Fruit fly (Drosophila melanogaster): ENCODE results near the gene CG42688.

Gene CG42688

DNA sequence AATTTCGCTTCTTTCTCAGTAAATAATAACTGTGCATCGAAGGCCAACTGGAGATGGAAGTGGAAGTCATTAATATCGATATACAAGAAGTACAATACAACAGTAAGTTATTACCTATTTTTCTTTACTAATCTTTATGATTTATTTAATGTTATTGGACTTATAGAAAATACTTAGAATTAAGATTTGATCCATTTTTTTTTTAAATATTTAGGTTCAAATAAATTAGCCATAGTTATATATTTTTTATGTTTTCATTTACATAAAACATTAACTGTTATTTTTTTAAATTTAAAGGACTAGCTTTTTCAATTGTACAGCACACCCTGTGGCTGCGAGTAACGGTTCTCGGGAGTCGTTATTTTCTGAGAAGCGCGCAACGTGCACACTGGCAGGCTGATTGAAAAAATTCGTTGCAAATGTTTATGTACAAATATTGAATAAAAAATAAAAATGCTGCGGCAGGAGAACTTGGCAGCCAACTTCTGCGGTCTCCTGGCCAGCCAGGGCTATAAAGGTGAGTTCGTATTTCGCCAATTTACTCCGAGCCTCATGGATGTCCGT, 3.1 kb upstream of the CG42688 start, which contains the start of the genes gammaTub37C and pigeon:
Gene gammaTub37C (minus strand): TSS at position 51 of the 564 bp plus-strand sequence.
Gene pigeon (plus strand): TSS at position 368 of the 564 bp plus-strand sequence.
- TF ChIP-seq CG1621 (tag; optimal IDR thresholded peaks at IDR 0.05) (no peak), Eip93F (GFP tag; optimal IDR thresholded peaks at IDR 0.05) (no peak), topi (GFP tag; optimal IDR thresholded peaks at IDR 0.05) (no peak), net (GFP tag; optimal IDR thresholded peaks at IDR 0.05) (no peak), pdm3 (GFP tag; optimal IDR thresholded peaks at IDR 0.05) (no peak), CG32006 (GFP tag; optimal IDR thresholded peaks at IDR 0.05) (no peak), Eip78C (GFP tag) (peak; percentile 52), CG11762 (GFP tag; optimal IDR thresholded peaks at IDR 0.05; ENCODE audit: insufficient read depth) (no peak), esn (GFP tag; optimal IDR thresholded peaks at IDR 0.05) (peak; percentile 6), Sox14 (GFP tag; optimal IDR thresholded peaks at IDR 0.05) (no peak)

DNA sequence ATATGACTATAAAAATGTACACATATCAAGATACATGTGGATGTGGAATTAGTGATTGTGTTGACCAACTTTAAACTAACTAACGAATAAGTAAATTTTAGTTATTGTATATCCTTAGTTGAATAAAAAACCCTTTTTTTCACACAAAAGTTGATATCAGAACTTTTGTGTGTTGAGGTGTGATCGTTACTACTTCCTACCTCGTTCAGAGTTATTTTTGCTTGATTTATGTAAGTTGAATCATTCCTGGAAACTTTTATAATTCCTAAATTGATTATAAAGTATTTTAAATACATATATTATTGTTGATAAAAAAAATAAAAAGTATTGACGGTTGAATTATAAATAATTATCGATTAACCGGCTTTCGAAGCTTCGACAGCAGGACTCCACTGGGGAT, 1.1 kb upstream of the CG42688 start, which contains the start of gene CG46059:
Gene CG46059 (minus strand): TSS at position 101 of the 400 bp plus-strand sequence.
- TF ChIP-seq esn (GFP tag; optimal IDR thresholded peaks at IDR 0.05) = no peak
- no peak for TF ChIP-seq CG16779 (tag; optimal IDR thresholded peaks at IDR 0.05)
- TF ChIP-seq acj6 (GFP tag; optimal IDR thresholded peaks at IDR 0.05) = no peak
- TF ChIP-seq net (GFP tag; optimal IDR thresholded peaks at IDR 0.05) = no peak
- no peak for TF ChIP-seq Sox14 (GFP tag; optimal IDR thresholded peaks at IDR 0.05)
- no peak for TF ChIP-seq Blimp-1 (GFP tag; optimal IDR thresholded peaks at IDR 0.05)
- TF ChIP-seq CG6808 (GFP tag; optimal IDR thresholded peaks at IDR 0.05) = no peak
- TF ChIP-seq CG8319 (GFP tag; optimal IDR thresholded peaks at IDR 0.05) = no peak
- no peak for TF ChIP-seq achi (GFP tag; optimal IDR thresholded peaks at IDR 0.05)
- TF ChIP-seq Eip78C (GFP tag) = no peak
- TF ChIP-seq CG31627 (GFP tag; optimal IDR thresholded peaks at IDR 0.05) = no peak
- no peak for TF ChIP-seq spab (GFP tag; optimal IDR thresholded peaks at IDR 0.05)
- no peak for TF ChIP-seq CG10669 (GFP tag; optimal IDR thresholded peaks at IDR 0.05)
- no peak for TF ChIP-seq Hr4 (GFP tag; optimal IDR thresholded peaks at IDR 0.05)
- TF ChIP-seq CG11762 (GFP tag; optimal IDR thresholded peaks at IDR 0.05; ENCODE audit: insufficient read depth) = no peak
- TF ChIP-seq Sox15 (GFP tag; optimal IDR thresholded peaks at IDR 0.05) = no peak
- TF ChIP-seq dsx (GFP tag; optimal IDR thresholded peaks at IDR 0.05; ENCODE audit: poor library complexity, severe bottlenecking) = no peak
- TF ChIP-seq Hr39 (GFP tag; optimal IDR thresholded peaks at IDR 0.05) = no peak

DNA sequence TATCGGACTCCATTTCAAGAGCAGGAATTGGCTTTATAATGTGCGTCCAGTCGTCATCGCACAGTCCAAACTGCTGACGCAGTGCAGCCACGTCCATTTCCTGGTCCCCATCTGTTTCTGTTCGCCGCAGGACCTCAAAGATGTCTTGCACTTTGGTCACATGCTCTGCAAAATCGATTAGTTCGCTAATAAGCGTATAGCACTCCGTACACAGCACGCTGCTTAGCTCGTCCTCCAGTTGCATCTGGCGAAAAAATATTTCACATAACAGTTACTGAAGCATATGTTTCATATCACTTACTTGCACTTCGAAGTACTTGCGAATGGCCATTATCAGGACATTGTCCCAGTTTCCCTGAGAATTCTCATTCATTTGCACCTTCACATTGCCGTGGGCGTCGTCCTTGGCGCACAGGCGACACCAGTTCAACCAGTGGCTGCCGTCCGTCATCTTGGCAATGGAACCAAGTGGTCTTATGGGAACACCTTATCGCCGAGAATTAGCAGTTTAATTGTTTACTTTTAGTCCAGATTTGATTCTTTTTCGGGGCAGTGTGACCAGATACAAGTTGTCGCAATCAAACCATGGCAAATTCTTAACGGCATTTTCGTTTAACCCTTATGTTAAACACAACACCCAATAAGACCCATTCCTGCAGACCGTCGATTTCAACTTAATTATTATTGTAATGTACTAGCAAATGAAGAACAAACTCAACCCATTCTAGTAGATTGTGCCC, 1.3 kb downstream of the CG42688 start, which contains the start of gene CG17568:
Gene CG17568 (minus strand): TSS at position 550 of the 740 bp plus-strand sequence.
- TF ChIP-seq Blimp-1 (GFP tag; optimal IDR thresholded peaks at IDR 0.05) (no peak), CG6854 (GFP tag; optimal IDR thresholded peaks at IDR 0.05) (no peak), Eip93F (GFP tag; optimal IDR thresholded peaks at IDR 0.05) (no peak), eg (GFP tag; IDR thresholded peaks at IDR 0.05) (no peak), fd59A (GFP tag; optimal IDR thresholded peaks at IDR 0.05) (no peak), CG31627 (GFP tag; optimal IDR thresholded peaks at IDR 0.05) (no peak), CG4318 (GFP tag; optimal IDR thresholded peaks at IDR 0.05) (no peak), Smox (GFP tag; optimal IDR thresholded peaks at IDR 0.05) (no peak), fkh (GFP tag; optimal IDR thresholded peaks at IDR 0.05) (peak; percentile 69), Sox14 (GFP tag; optimal IDR thresholded peaks at IDR 0.05) (no peak), CG11902 (GFP tag; optimal IDR thresholded peaks at IDR 0.05) (no peak), Eip78C (GFP tag) (peak; percentile 62), CG7368 (GFP tag; optimal IDR thresholded peaks at IDR 0.05) (no peak), esn (GFP tag; optimal IDR thresholded peaks at IDR 0.05) (peak; percentile 3), CG32006 (GFP tag; optimal IDR thresholded peaks at IDR 0.05) (no peak)

DNA sequence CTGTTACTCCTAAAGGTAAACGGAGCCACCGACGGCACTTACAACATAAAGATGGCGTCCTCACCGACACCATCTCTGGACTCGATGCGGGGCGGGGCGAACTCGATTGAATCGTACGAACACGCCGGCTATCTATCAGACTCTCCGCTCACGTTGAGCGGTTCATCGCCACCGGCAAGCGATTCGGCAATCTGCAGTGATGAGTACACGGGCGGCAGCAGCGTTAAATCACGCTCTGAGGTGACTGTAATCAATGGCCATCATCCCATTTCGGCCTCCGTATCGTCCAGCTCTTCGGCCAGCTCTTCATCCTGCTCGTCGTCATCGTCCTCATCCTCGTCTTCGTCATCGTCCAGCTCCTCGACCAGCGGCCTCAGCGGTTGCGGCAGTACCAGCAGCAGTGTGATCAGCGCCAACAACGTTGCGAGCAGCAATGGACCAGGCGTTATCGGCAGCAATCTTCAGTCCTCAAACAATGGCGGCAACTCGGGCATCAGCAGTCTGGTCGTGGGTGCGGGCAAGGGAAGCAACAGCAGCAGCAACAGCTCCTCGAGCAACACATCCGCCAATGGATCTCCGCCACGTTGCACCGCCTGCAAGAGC, 14.4 kb downstream of the CG42688 start:
- TF ChIP-seq vri (GFP tag; optimal IDR thresholded peaks at IDR 0.05) (no peak), Sox14 (GFP tag; optimal IDR thresholded peaks at IDR 0.05) (no peak), Eip78C (GFP tag) (peak; percentile 33), CG3919 (GFP tag; optimal IDR thresholded peaks at IDR 0.05) (no peak), Lpt (GFP tag; optimal IDR thresholded peaks at IDR 0.05) (no peak), svp (GFP tag) (peak; percentile 95)
